Worm (Caenorhabditis elegans) whole organism, young adult: ENCODE results near the gene B0464.9.

ENCODE experiments used
- ama-1 ChIP-seq, 3 experiments: fragments of 150-350 bp in 1 of 3; sonication (generic microtip) in 2 of 3; optimal IDR thresholded peaks; 2 replicates each; lab custom pipeline; 2014 to 2018; ENCODE audit warnings: missing biosample characterization in 2 of 3, missing genetic modification characterization in 2 of 3, missing genetic modification reagents in 2 of 3
- nfya-1 ChIP-seq: sonication (generic microtip); optimal IDR thresholded peaks from 2 replicates; lab custom pipeline; 2017; ENCODE audit warnings: antibody characterized with exemption, missing compliant biosample characterization, missing genetic modification characterization, borderline replicate concordance; ENCODE audit not compliant: insufficient read depth
- unc-130 ChIP-seq: sonication (generic microtip); optimal IDR thresholded peaks from 2 replicates; lab custom pipeline; 2016; ENCODE audit warnings: missing genetic modification reagents, missing genetic modification characterization, missing compliant biosample characterization
- xnd-1 ChIP-seq: sonication (generic microtip); optimal IDR thresholded peaks from 2 replicates; lab custom pipeline; 2016; ENCODE audit warnings: missing genotype, missing genetic modification reagents, missing genetic modification characterization, missing compliant biosample characterization

DNA sequence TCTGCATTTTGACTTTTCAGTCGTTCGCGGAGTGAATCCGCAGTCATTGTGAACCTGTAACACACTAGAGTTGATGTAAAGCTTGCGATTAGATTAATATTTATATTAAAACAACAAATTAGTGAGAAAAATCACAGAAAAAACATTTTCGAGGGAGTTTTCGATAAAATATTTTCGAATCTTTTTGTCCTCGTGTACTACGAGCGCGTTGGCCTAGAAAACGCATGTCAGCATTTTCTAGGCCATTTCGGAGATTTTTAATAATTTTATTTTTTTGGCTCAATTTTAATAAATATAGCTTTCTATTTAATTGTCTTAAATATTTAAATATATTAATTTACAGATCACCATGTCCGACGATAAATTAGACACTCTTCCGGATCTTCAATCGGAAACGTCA, at the start of gene B0464.9:
- no peak for TF ChIP-seq ama-1 (optimal IDR thresholded peaks at IDR 0.05; lab: Kevin White, UChicago)
- TF ChIP-seq ama-1 (GFP tag; optimal IDR thresholded peaks at IDR 0.05; lab: Kevin White, UChicago), result no peak
- no peak for TF ChIP-seq xnd-1 (tag; lab: Kevin White, UChicago)
- TF ChIP-seq unc-130 (GFP tag; lab: Kevin White, UChicago), result peak; percentile 70
- no peak for TF ChIP-seq nfya-1 (tag; lab: Kevin White, UChicago)
